Fruit fly (Drosophila melanogaster): Measurements from ENCODE around the gene CG33791.

DNA sequence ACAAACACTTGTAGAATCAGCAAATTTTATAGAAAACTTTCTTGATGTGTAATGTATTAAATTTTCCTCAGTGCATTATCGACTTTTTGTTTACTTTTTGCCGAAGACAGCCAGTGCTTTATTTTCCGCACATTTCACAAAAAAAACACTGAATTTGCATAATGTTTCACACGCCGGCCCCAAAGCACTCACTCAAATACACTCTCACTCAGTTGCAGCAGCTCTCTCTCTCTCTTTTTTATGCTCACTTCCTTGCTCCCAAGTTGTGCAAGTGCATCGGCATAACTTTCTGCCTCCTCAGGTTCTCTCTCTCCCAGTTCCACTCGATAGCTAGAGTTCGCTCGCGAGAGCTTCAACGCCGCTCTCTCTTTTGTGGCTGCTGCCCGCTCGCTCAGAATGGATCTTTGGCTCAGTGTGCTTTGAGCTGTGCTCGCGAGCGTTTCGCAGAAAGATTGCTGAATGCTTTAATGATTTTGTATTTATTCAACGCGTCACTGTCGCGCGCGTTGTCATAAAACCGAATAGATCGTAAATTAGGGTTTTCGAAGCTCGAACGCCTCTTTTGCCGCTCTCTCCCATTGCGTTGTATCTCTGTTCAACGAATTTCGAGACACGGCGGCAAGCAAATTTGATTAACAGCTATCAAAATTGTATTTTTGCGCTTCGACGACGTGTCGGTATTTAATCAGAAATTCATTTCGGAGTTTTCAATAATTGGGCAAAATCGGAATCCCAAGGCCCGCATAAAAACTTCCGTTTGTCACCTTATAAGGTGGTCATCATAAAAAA lies 16.3 kb upstream of the CG33791 start:
- TF ChIP-seq CTCF (optimal IDR thresholded peaks at IDR 0.05) (no peak), CG8478 (optimal IDR thresholded peaks at IDR 0.05) (no peak)

All from S2 (cell line).